Worm (Caenorhabditis elegans) whole organism, mixed stage, embryonic: Measurements from ENCODE around the gene nas-20.

Source experiments
- M03D4.4 ChIP-seq: sonication (generic microtip); optimal IDR thresholded peaks from 2 replicates; lab custom pipeline; 2017; ENCODE audit warnings: mild to moderate bottlenecking, missing genetic modification characterization, missing compliant biosample characterization
- bed-3 ChIP-seq: fragments of 200-800 bp; sonication (Bioruptor generic); optimal IDR thresholded peaks from 3 replicates; lab custom pipeline; 2018; ENCODE audit warnings: mild to moderate bottlenecking, missing genetic modification characterization, moderate library complexity, missing compliant biosample characterization
- ceh-39 ChIP-seq: fragments of 150-350 bp; optimal IDR thresholded peaks from 2 replicates; lab custom pipeline; 2014; ENCODE audit warnings: missing biosample characterization, missing genetic modification characterization
- ceh-43 ChIP-seq: fragments of 200-800 bp; sonication (Bioruptor generic); optimal IDR thresholded peaks from 2 replicates; lab custom pipeline; 2018; ENCODE audit warnings: mild to moderate bottlenecking, missing genetic modification characterization, moderate library complexity, missing compliant biosample characterization
- ceh-83 ChIP-seq: fragments of 200-800 bp; sonication (Bioruptor generic); optimal IDR thresholded peaks from 2 replicates; lab custom pipeline; 2018; ENCODE audit warnings: mild to moderate bottlenecking, missing genetic modification characterization, missing compliant biosample characterization
- ces-1 ChIP-seq: fragments of 150-350 bp; optimal IDR thresholded peaks from 2 replicates; lab custom pipeline; 2014; ENCODE audit warnings: missing biosample characterization, missing genetic modification reagents, missing genetic modification characterization
- cnd-1 ChIP-seq: fragments of 200-800 bp; sonication (Bioruptor generic); optimal IDR thresholded peaks from 2 replicates; lab custom pipeline; 2018; ENCODE audit warnings: mild to moderate bottlenecking, missing genetic modification characterization, missing compliant biosample characterization
- drap-1 ChIP-seq: fragments of 200-800 bp; sonication (Bioruptor generic); optimal IDR thresholded peaks from 3 replicates; lab custom pipeline; 2018; ENCODE audit warnings: mild to moderate bottlenecking, missing genetic modification characterization, missing compliant biosample characterization
- elt-1 ChIP-seq: sonication (generic microtip); optimal IDR thresholded peaks from 2 replicates; lab custom pipeline; 2017; ENCODE audit warnings: missing genetic modification characterization, mild to moderate bottlenecking, missing compliant biosample characterization, antibody characterized with exemption, moderate library complexity, borderline replicate concordance; ENCODE audit not compliant: insufficient read depth
- elt-3 ChIP-seq: fragments of 150-350 bp; optimal IDR thresholded peaks from 2 replicates; lab custom pipeline; 2014; ENCODE audit warnings: missing biosample characterization, missing genetic modification characterization
- flh-1 ChIP-seq: fragments of 200-800 bp; sonication (Bioruptor generic); optimal IDR thresholded peaks from 2 replicates; lab custom pipeline; 2018; ENCODE audit warnings: mild to moderate bottlenecking, missing genetic modification characterization, moderate library complexity, missing compliant biosample characterization
- ham-2 ChIP-seq: fragments of 200-800 bp; sonication (Bioruptor generic); optimal IDR thresholded peaks from 2 replicates; lab custom pipeline; 2018; ENCODE audit warnings: mild to moderate bottlenecking, missing genetic modification characterization, missing compliant biosample characterization
- lin-13 ChIP-seq: fragments of 150-350 bp; optimal IDR thresholded peaks from 2 replicates; lab custom pipeline; 2014; ENCODE audit warnings: missing biosample characterization, missing genetic modification characterization
- lin-32 ChIP-seq: fragments of 200-800 bp; sonication (Bioruptor generic); optimal IDR thresholded peaks from 2 replicates; lab custom pipeline; 2018; ENCODE audit warnings: mild to moderate bottlenecking, missing genetic modification characterization, missing compliant biosample characterization
- lsy-2 ChIP-seq: fragments of 150-350 bp; optimal IDR thresholded peaks from 2 replicates; lab custom pipeline; 2014; ENCODE audit warnings: missing biosample characterization, missing genetic modification characterization
- mab-5 ChIP-seq: fragments of 150-350 bp; optimal IDR thresholded peaks from 2 replicates; lab custom pipeline; 2014; ENCODE audit warnings: missing biosample characterization, missing genetic modification characterization
- mep-1 ChIP-seq: fragments of 150-350 bp; optimal IDR thresholded peaks from 2 replicates; lab custom pipeline; 2017; ENCODE audit warnings: missing biosample characterization, missing genetic modification reagents, missing genetic modification characterization, inconsistent platforms
- mls-2 ChIP-seq: sonication (generic microtip); optimal IDR thresholded peaks from 2 replicates; lab custom pipeline; 2016; ENCODE audit warnings: mild to moderate bottlenecking, missing genetic modification characterization, moderate library complexity, missing compliant biosample characterization
- nhr-12 ChIP-seq: fragments of 150-350 bp; optimal IDR thresholded peaks from 2 replicates; lab custom pipeline; 2014; ENCODE audit warnings: missing biosample characterization, missing genetic modification characterization
- nhr-2 ChIP-seq: fragments of 150-350 bp; optimal IDR thresholded peaks from 2 replicates; lab custom pipeline; 2014; ENCODE audit warnings: missing biosample characterization, missing genetic modification characterization
- nhr-237 ChIP-seq: fragments of 150-350 bp; optimal IDR thresholded peaks from 2 replicates; lab custom pipeline; 2014; ENCODE audit warnings: missing biosample characterization, missing genetic modification characterization
- nhr-28 ChIP-seq: fragments of 150-350 bp; optimal IDR thresholded peaks from 2 replicates; lab custom pipeline; 2014; ENCODE audit warnings: missing biosample characterization, missing genetic modification characterization
- nhr-76 ChIP-seq: sonication (generic microtip); optimal IDR thresholded peaks from 2 replicates; lab custom pipeline; 2017; ENCODE audit warnings: missing biosample characterization, missing genetic modification characterization
- pha-4 ChIP-seq: fragments of 150-350 bp; optimal IDR thresholded peaks from 2 replicates; lab custom pipeline; 2018; ENCODE audit warnings: missing biosample characterization, missing genetic modification reagents, missing genetic modification characterization
- sem-2 ChIP-seq: fragments of 200-800 bp; sonication (Bioruptor generic); optimal IDR thresholded peaks from 2 replicates; lab custom pipeline; 2018; ENCODE audit warnings: mild to moderate bottlenecking, missing genetic modification characterization, missing compliant biosample characterization
- snpc-4 ChIP-seq: fragments of 150-350 bp; optimal IDR thresholded peaks from 2 replicates; lab custom pipeline; 2014; ENCODE audit warnings: missing biosample characterization, missing genetic modification characterization
- sptf-1 ChIP-seq: sonication (generic microtip); optimal IDR thresholded peaks from 2 replicates; lab custom pipeline; 2017; ENCODE audit warnings: mild to moderate bottlenecking, missing genetic modification characterization, moderate library complexity, missing compliant biosample characterization
- tbx-8 ChIP-seq: fragments of 200-800 bp; sonication (Bioruptor generic); optimal IDR thresholded peaks from 2 replicates; lab custom pipeline; 2018; ENCODE audit warnings: mild to moderate bottlenecking, missing genetic modification characterization, moderate library complexity, missing compliant biosample characterization
- unc-120 ChIP-seq: sonication (generic microtip); optimal IDR thresholded peaks from 2 replicates; lab custom pipeline; 2017; ENCODE audit warnings: missing genetic modification characterization, missing compliant biosample characterization; ENCODE audit not compliant: poor library complexity, severe bottlenecking
- unc-39 ChIP-seq: fragments of 150-350 bp; optimal IDR thresholded peaks from 2 replicates; lab custom pipeline; 2014; ENCODE audit warnings: missing biosample characterization, missing genetic modification characterization
- unc-62 ChIP-seq: fragments of 150-350 bp; optimal IDR thresholded peaks from 2 replicates; lab custom pipeline; 2014; ENCODE audit warnings: missing biosample characterization, missing genetic modification reagents, missing genetic modification characterization
- zip-8 ChIP-seq: fragments of 150-350 bp; optimal IDR thresholded peaks from 2 replicates; lab custom pipeline; 2014; ENCODE audit warnings: missing biosample characterization, missing genetic modification characterization
- ztf-11 ChIP-seq: fragments of 150-350 bp; optimal IDR thresholded peaks from 2 replicates; lab custom pipeline; 2014; ENCODE audit warnings: missing biosample characterization, missing genetic modification characterization

nas-20 gene

ce11 chrV:11516141-11516591 lies 44.1 kb upstream of the nas-20 start, which contains the start of gene sdz-8:
Gene sdz-8, minus strand, starts transcription at chrV:11516191.
- TF ChIP-seq nhr-12, result no peak
- no peak for TF ChIP-seq sem-2 (GFP tag; lab: Kevin White, UChicago)
- no peak for TF ChIP-seq nhr-28 (tag; lab: Kevin White, UChicago)
- no peak for TF ChIP-seq drap-1 (GFP tag; lab: Kevin White, UChicago)
- TF ChIP-seq unc-39, result no peak
- TF ChIP-seq flh-1, result no peak
- TF ChIP-seq nhr-2 (tag; lab: Kevin White, UChicago), result no peak
- TF ChIP-seq mab-5 (tag; lab: Kevin White, UChicago), result no peak
- TF ChIP-seq M03D4.4 (tag; lab: Kevin White, UChicago), result no peak
- TF ChIP-seq lin-13 (tag; lab: Kevin White, UChicago), result no peak
- TF ChIP-seq nhr-76 (tag; lab: Kevin White, UChicago), result no peak
- no peak for TF ChIP-seq snpc-4 (tag; lab: Kevin White, UChicago)
- no peak for TF ChIP-seq mls-2 (tag; lab: Kevin White, UChicago)
- no peak for TF ChIP-seq unc-120 (tag; lab: Kevin White, UChicago)
- no peak for TF ChIP-seq elt-3 (tag; lab: Kevin White, UChicago)
- no peak for TF ChIP-seq tbx-8 (GFP tag; lab: Kevin White, UChicago)
- no peak for TF ChIP-seq ham-2 (GFP tag; lab: Kevin White, UChicago)
- TF ChIP-seq ztf-11 (tag; lab: Kevin White, UChicago), result no peak

- TF ChIP-seq mab-5 (tag; lab: Kevin White, UChicago) (no peak), flh-1 (no peak)
Measured at ce11 chrV:11515145-11515544, 43.0 kb upstream of the nas-20 start.

- no peak for TF ChIP-seq M03D4.4 (tag; lab: Kevin White, UChicago)
- no peak for TF ChIP-seq flh-1
- TF ChIP-seq sem-2 (GFP tag; lab: Kevin White, UChicago), result no peak
- no peak for TF ChIP-seq mls-2 (tag; lab: Kevin White, UChicago)
- TF ChIP-seq sptf-1 (tag; lab: Kevin White, UChicago), result no peak
- no peak for TF ChIP-seq pha-4 (tag; lab: Kevin White, UChicago)
- TF ChIP-seq, all 35 proteins: peak for 0
Measured at ce11 chrV:11514677-11515076, 42.6 kb upstream of the nas-20 start, which contains the start of gene C55A6.6. Gene C55A6.6, minus strand, starts transcription at chrV:11514737.

DNA sequence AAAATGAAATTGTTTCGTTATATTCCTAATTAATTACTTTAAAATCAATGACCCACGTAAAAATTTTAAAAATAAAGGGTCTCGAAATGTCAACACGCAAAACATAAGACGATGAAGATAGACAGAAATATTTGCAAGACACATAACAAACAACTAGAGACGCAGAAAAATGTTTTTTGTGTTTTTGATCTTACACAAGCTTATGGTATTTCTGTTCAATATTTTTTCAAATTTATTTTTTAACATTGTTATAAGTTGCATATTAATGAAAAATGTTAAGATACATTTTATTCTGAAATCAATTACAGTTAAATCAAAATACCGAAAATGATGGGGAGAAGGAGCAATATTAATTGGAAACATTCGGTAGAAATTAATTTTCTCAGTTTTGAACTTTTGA lies 41.3 kb upstream of the nas-20 start, which contains the start of gene C55A6.3:
Gene C55A6.3 (minus strand): TSS at position 101 of the 400 bp plus-strand sequence.
- TF ChIP-seq nhr-12 (no peak), snpc-4 (tag; lab: Kevin White, UChicago) (no peak), lsy-2 (tag; lab: Kevin White, UChicago) (no peak), sptf-1 (tag; lab: Kevin White, UChicago) (no peak), lin-13 (tag; lab: Kevin White, UChicago) (no peak), sem-2 (GFP tag; lab: Kevin White, UChicago) (no peak), cnd-1 (tag; lab: Kevin White, UChicago) (no peak), ceh-83 (GFP tag; lab: Kevin White, UChicago) (no peak), ces-1 (GFP tag; lab: Kevin White, UChicago) (no peak), flh-1 (no peak), ceh-39 (tag; lab: Kevin White, UChicago) (no peak), M03D4.4 (tag; lab: Kevin White, UChicago) (no peak), unc-62 (GFP tag; lab: Kevin White, UChicago) (no peak), nhr-2 (tag; lab: Kevin White, UChicago) (no peak), ztf-11 (tag; lab: Kevin White, UChicago) (no peak), mep-1 (tag; lab: Kevin White, UChicago) (no peak), mab-5 (tag; lab: Kevin White, UChicago) (no peak)

- TF ChIP-seq ztf-11 (tag; lab: Kevin White, UChicago) (no peak), zip-8 (tag; lab: Kevin White, UChicago) (no peak), elt-1 (tag; lab: Kevin White, UChicago) (no peak), tbx-8 (GFP tag; lab: Kevin White, UChicago) (no peak), bed-3 (GFP tag; lab: Kevin White, UChicago) (no peak), ham-2 (GFP tag; lab: Kevin White, UChicago) (no peak), lin-32 (GFP tag; lab: Kevin White, UChicago) (no peak), drap-1 (GFP tag; lab: Kevin White, UChicago) (no peak), ceh-43 (no peak), ceh-39 (tag; lab: Kevin White, UChicago) (no peak), ces-1 (GFP tag; lab: Kevin White, UChicago) (no peak), nhr-237 (no peak), M03D4.4 (tag; lab: Kevin White, UChicago) (no peak), snpc-4 (tag; lab: Kevin White, UChicago) (no peak), unc-39 (no peak), sptf-1 (tag; lab: Kevin White, UChicago) (no peak), flh-1 (no peak)
Measured at ce11 chrV:11508773-11509172, 36.7 kb upstream of the nas-20 start, which contains the start of gene ttll-5. Gene ttll-5, plus strand, starts transcription at chrV:11509060.
